Fruit fly (Drosophila melanogaster) whole organism, embryonic: ENCODE measurements around the gene CG12057.
A peak's percentile ranks its signal among the peaks of the same experiment; 100 is the strongest.

ENCODE experiments used
- BEAF-32 ChIP-seq: fragments of 200-800 bp; sonication (Bioruptor generic); optimal IDR thresholded peaks from 3 replicates; lab custom pipeline; 2017; ENCODE audit warnings: missing biosample characterization, missing genetic modification characterization, mild to moderate bottlenecking, moderate library complexity, missing genetic modification reagents
- CG11247 ChIP-seq: fragments of 200-800 bp; sonication (Bioruptor generic); IDR thresholded peaks from 2 replicates; pipeline ENCODE4 v1.3.6; 2022; ENCODE audit warnings: missing biosample characterization, missing genetic modification characterization
- CG12104 ChIP-seq: fragments of 200-800 bp; sonication (Bioruptor generic); optimal IDR thresholded peaks from 3 replicates; lab custom pipeline; 2016; ENCODE audit warnings: missing biosample characterization, missing genetic modification characterization
- CG12659 ChIP-seq: fragments of 200-800 bp; sonication (Bioruptor generic); optimal IDR thresholded peaks from 3 replicates; lab custom pipeline; 2017; ENCODE audit warnings: mild to moderate bottlenecking, missing biosample characterization, missing genetic modification reagents, missing genetic modification characterization
- CG13287 ChIP-seq: fragments of 200-800 bp; sonication (Bioruptor generic); IDR thresholded peaks from 2 replicates; pipeline ENCODE4 v1.3.6; 2022; ENCODE audit warnings: missing biosample characterization, missing genetic modification characterization; ENCODE audit not compliant: partially characterized antibody
- CG14860 ChIP-seq: fragments of 200-800 bp; sonication (Bioruptor generic); IDR thresholded peaks from 3 replicates; pipeline ENCODE4 v1.3.6; 2022; ENCODE audit warnings: missing biosample characterization, missing genetic modification characterization; ENCODE audit not compliant: partially characterized antibody
- CG15514 ChIP-seq: fragments of 200-800 bp; sonication (Bioruptor generic); optimal IDR thresholded peaks from 3 replicates; lab custom pipeline; 2017; ENCODE audit warnings: missing biosample characterization, missing genetic modification characterization, mild to moderate bottlenecking, moderate library complexity, missing genetic modification reagents
- CG32532 ChIP-seq: fragments of 200-800 bp; sonication (Bioruptor generic); IDR thresholded peaks from 2 replicates; pipeline ENCODE4 v1.3.6; 2022; ENCODE audit warnings: missing biosample characterization, missing genetic modification characterization
- CG34224 ChIP-seq: fragments of 200-800 bp; sonication (Bioruptor generic); IDR thresholded peaks from 3 replicates; pipeline ENCODE4 v1.3.6; 2022; ENCODE audit warnings: missing biosample characterization, missing genetic modification characterization; ENCODE audit not compliant: partially characterized antibody
- CG3847 ChIP-seq: fragments of 200-800 bp; sonication (Bioruptor generic); IDR thresholded peaks from 2 replicates; pipeline ENCODE4 v1.3.6; 2022; ENCODE audit warnings: missing biosample characterization, missing genetic modification characterization
- CG3995 ChIP-seq: fragments of 200-800 bp; sonication (Bioruptor generic); optimal IDR thresholded peaks from 3 replicates; lab custom pipeline; 2016; ENCODE audit warnings: missing biosample characterization, missing genetic modification characterization
- CG42726 ChIP-seq: fragments of 200-800 bp; sonication (Bioruptor generic); IDR thresholded peaks from 2 replicates; pipeline ENCODE4 v1.3.6; 2022; ENCODE audit warnings: missing biosample characterization, missing genetic modification characterization; ENCODE audit not compliant: partially characterized antibody
- CG7963 ChIP-seq: fragments of 200-800 bp; sonication (Bioruptor generic); IDR thresholded peaks from 3 replicates; pipeline ENCODE4 v1.3.6; 2022; ENCODE audit warnings: missing biosample characterization, missing genetic modification characterization; ENCODE audit not compliant: partially characterized antibody
- CG8290 ChIP-seq, 3 experiments: fragments of 200-800 bp; sonication (Bioruptor generic); optimal IDR thresholded peaks; 2 replicates each; lab custom pipeline; 2016 to 2019; ENCODE audit warnings: missing biosample characterization in 3 of 3, missing genetic modification characterization in 3 of 3, mild to moderate bottlenecking in 2 of 3, moderate library complexity in 1 of 3
- CHES-1-like ChIP-seq: fragments of 200-800 bp; sonication (Bioruptor generic); optimal IDR thresholded peaks from 2 replicates; lab custom pipeline; 2016; ENCODE audit warnings: missing biosample characterization, missing genetic modification characterization
- Dek ChIP-seq: fragments of 200-800 bp; sonication (Bioruptor generic); optimal IDR thresholded peaks from 3 replicates; lab custom pipeline; 2019; ENCODE audit warnings: missing biosample characterization, mild to moderate bottlenecking, missing genetic modification characterization, moderate library complexity
- Doc3 ChIP-seq: fragments of 200-800 bp; sonication (Bioruptor generic); IDR thresholded peaks from 3 replicates; pipeline ENCODE4 v1.3.6; 2022; ENCODE audit warnings: missing biosample characterization, missing genetic modification characterization; ENCODE audit not compliant: partially characterized antibody
- Dp ChIP-seq: fragments of 200-800 bp; sonication (Bioruptor generic); optimal IDR thresholded peaks from 2 replicates; lab custom pipeline; 2018; ENCODE audit warnings: missing biosample characterization, mild to moderate bottlenecking, missing genetic modification characterization, moderate library complexity
- Dref ChIP-seq: fragments of 200-800 bp; sonication (Bioruptor generic); IDR thresholded peaks from 2 replicates; pipeline ENCODE4 v1.3.6; 2022; ENCODE audit warnings: missing biosample characterization, missing genetic modification characterization
- E2f2 ChIP-seq: fragments of 200-800 bp; sonication (Bioruptor generic); IDR thresholded peaks from 2 replicates; pipeline ENCODE4 v1.3.6; 2022; ENCODE audit warnings: missing biosample characterization, missing genetic modification characterization
- MBD-R2 ChIP-seq: fragments of 200-800 bp; sonication (Bioruptor generic); IDR thresholded peaks from 2 replicates; pipeline ENCODE4 v1.3.6; 2022; ENCODE audit warnings: missing biosample characterization, missing genetic modification characterization
- Med ChIP-seq: fragments of 200-800 bp; sonication (Bioruptor generic); peaks from one replicate; lab custom pipeline; 2016; ENCODE audit warnings: missing biosample characterization, missing genetic modification characterization, mild to moderate bottlenecking, inconsistent platforms, moderate library complexity
- Pdp1 ChIP-seq, 2 experiments: fragments of 200-800 bp; sonication (Bioruptor generic); optimal IDR thresholded peaks; 3 replicates each; lab custom pipeline; 2016; ENCODE audit warnings: missing biosample characterization in 2 of 2, missing genetic modification characterization in 2 of 2, mild to moderate bottlenecking in 1 of 2, moderate library complexity in 1 of 2
- Ptx1 ChIP-seq: fragments of 200-800 bp; sonication (Bioruptor generic); IDR thresholded peaks from 2 replicates; pipeline ENCODE4 v1.3.6; 2022; ENCODE audit warnings: missing biosample characterization, missing genetic modification characterization
- Scr ChIP-seq: fragments of 200-800 bp; sonication (Bioruptor generic); IDR thresholded peaks from 2 replicates; pipeline ENCODE4 v1.3.6; 2022; ENCODE audit warnings: missing biosample characterization, missing genetic modification characterization; ENCODE audit not compliant: partially characterized antibody
- Sin3A ChIP-seq: fragments of >200 bp; optimal IDR thresholded peaks from 2 replicates; lab custom pipeline; 2018
- Spps ChIP-seq: fragments of 200-800 bp; sonication (Bioruptor generic); optimal IDR thresholded peaks from 2 replicates; lab custom pipeline; 2018; ENCODE audit warnings: missing biosample characterization, mild to moderate bottlenecking, missing genetic modification characterization
- Sry-δ ChIP-seq: fragments of 200-800 bp; sonication (Bioruptor generic); optimal IDR thresholded peaks from 2 replicates; lab custom pipeline; 2016; ENCODE audit warnings: missing biosample characterization, missing genetic modification characterization
- TFAM ChIP-seq: fragments of 200-800 bp; sonication (Bioruptor generic); optimal IDR thresholded peaks from 2 replicates; lab custom pipeline; 2017; ENCODE audit warnings: missing biosample characterization, missing genetic modification characterization, inconsistent platforms
- amos ChIP-seq: fragments of 200-800 bp; sonication (Bioruptor generic); IDR thresholded peaks from 2 replicates; pipeline ENCODE4 v1.3.6; 2022; ENCODE audit warnings: missing biosample characterization, missing genetic modification characterization; ENCODE audit not compliant: partially characterized antibody
- ara ChIP-seq: fragments of 200-800 bp; sonication (Bioruptor generic); IDR thresholded peaks from 2 replicates; pipeline ENCODE4 v1.3.6; 2022; ENCODE audit warnings: missing biosample characterization, missing genetic modification characterization
- br ChIP-seq: fragments of >200 bp; optimal IDR thresholded peaks from 2 replicates; lab custom pipeline; 2017
- btn ChIP-seq: fragments of 200-800 bp; sonication (Bioruptor generic); optimal IDR thresholded peaks from 2 replicates; lab custom pipeline; 2016; ENCODE audit warnings: missing biosample characterization, missing genetic modification characterization
- chinmo ChIP-seq: fragments of 200-800 bp; sonication (Bioruptor generic); IDR thresholded peaks from 4 replicates; pipeline ENCODE4 v1.3.6; 2022; ENCODE audit warnings: missing biosample characterization, missing genetic modification characterization; ENCODE audit not compliant: partially characterized antibody
- da ChIP-seq: fragments of 200-800 bp; sonication (Bioruptor generic); optimal IDR thresholded peaks from 2 replicates; lab custom pipeline; 2016; ENCODE audit warnings: missing biosample characterization, missing genetic modification characterization
- ftz-f1 ChIP-seq: fragments of 200-800 bp; sonication (Bioruptor generic); optimal IDR thresholded peaks from 2 replicates; lab custom pipeline; 2016; ENCODE audit warnings: missing biosample characterization, missing genetic modification characterization
- inv ChIP-seq: fragments of 200-800 bp; sonication (Bioruptor generic); IDR thresholded peaks from 2 replicates; pipeline ENCODE4 v1.3.6; 2022; ENCODE audit warnings: missing biosample characterization, missing genetic modification characterization; ENCODE audit not compliant: partially characterized antibody
- klu ChIP-seq: fragments of 200-800 bp; sonication (Bioruptor generic); IDR thresholded peaks from 2 replicates; pipeline ENCODE4 v1.3.6; 2022; ENCODE audit warnings: missing biosample characterization, missing genetic modification characterization
- knrl ChIP-seq: fragments of 200-800 bp; sonication (Bioruptor generic); IDR thresholded peaks from 3 replicates; pipeline ENCODE4 v1.3.6; 2022; ENCODE audit warnings: missing biosample characterization, missing genetic modification characterization; ENCODE audit not compliant: partially characterized antibody
- mld ChIP-seq: fragments of 200-800 bp; sonication (Bioruptor generic); IDR thresholded peaks from 3 replicates; pipeline ENCODE4 v1.3.6; 2022; ENCODE audit warnings: missing biosample characterization, missing genetic modification characterization; ENCODE audit not compliant: partially characterized antibody
- nerfin-2 ChIP-seq: fragments of 200-800 bp; sonication (Bioruptor generic); IDR thresholded peaks from 2 replicates; pipeline ENCODE4 v1.3.6; 2022; ENCODE audit warnings: missing biosample characterization, missing genetic modification characterization; ENCODE audit not compliant: partially characterized antibody
- nmo ChIP-seq: fragments of 200-800 bp; sonication (Bioruptor generic); optimal IDR thresholded peaks from 2 replicates; lab custom pipeline; 2018; ENCODE audit warnings: missing biosample characterization, mild to moderate bottlenecking, missing genetic modification characterization, moderate library complexity
- slbo ChIP-seq: fragments of 200-800 bp; sonication (Bioruptor generic); IDR thresholded peaks from 2 replicates; pipeline ENCODE4 v1.3.6; 2022; ENCODE audit warnings: missing biosample characterization, missing genetic modification characterization
- sna ChIP-seq: fragments of 200-800 bp; sonication (Bioruptor generic); IDR thresholded peaks from 2 replicates; pipeline ENCODE4 v1.3.6; 2022; ENCODE audit warnings: missing biosample characterization, missing genetic modification characterization; ENCODE audit not compliant: partially characterized antibody
- ssp ChIP-seq: fragments of 200-800 bp; sonication (Bioruptor generic); IDR thresholded peaks from 2 replicates; pipeline ENCODE4 v1.3.6; 2022; ENCODE audit warnings: missing biosample characterization, missing genetic modification characterization
- stwl ChIP-seq: fragments of 200-800 bp; sonication (Bioruptor generic); optimal IDR thresholded peaks from 3 replicates; lab custom pipeline; 2018; ENCODE audit warnings: missing biosample characterization, mild to moderate bottlenecking, missing genetic modification characterization, moderate library complexity
- tna ChIP-seq: fragments of 200-800 bp; sonication (Bioruptor generic); IDR thresholded peaks from 2 replicates; pipeline ENCODE4 v1.3.6; 2022; ENCODE audit warnings: missing biosample characterization, missing genetic modification characterization; ENCODE audit not compliant: partially characterized antibody
- zen2 ChIP-seq: fragments of 200-800 bp; sonication (Bioruptor generic); IDR thresholded peaks from 3 replicates; pipeline ENCODE4 v1.3.6; 2022; ENCODE audit warnings: missing biosample characterization, missing genetic modification characterization; ENCODE audit not compliant: partially characterized antibody

The CG12057 gene

DNA sequence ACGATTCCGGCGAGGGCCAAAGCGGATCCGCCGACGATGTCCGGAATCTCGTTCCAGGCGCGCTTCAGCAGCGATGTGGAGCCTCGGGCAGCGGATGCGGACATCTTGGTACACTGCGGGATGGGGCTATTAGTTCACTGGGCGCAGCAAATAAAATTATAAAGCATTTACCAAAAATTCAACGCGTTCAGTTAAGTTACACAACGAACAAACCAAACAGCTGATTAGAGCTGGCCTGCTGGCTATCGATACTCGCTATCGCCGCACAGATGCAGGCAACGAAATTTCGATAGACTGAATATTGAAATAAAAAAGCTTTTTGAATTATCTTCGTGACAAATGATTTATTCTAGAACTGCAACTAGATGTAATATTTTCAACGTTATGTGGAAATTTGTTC, 31.7 kb upstream of the CG12057 start, which contains the start of gene NdufA3 (continued):
- no peak for TF ChIP-seq klu (GFP tag; lab: Robert Waterston, UW)
- no peak for TF ChIP-seq TFAM (GFP tag; lab: Kevin White, UChicago)
- TF ChIP-seq CG42726 (GFP tag; lab: Robert Waterston, UW), result peak; percentile 73; the same call in 1 of the 2 replicates
- peak; percentile 62 for TF ChIP-seq Doc3 (GFP tag; lab: Robert Waterston, UW)
- TF ChIP-seq Sin3A (lab: Kevin White, UChicago), result no peak
- no peak for TF ChIP-seq CG32532
- TF ChIP-seq CG12104 (GFP tag; lab: Kevin White, UChicago), result no peak
- peak; percentile 46 for TF ChIP-seq Dp (GFP tag; lab: Kevin White, UChicago)
- TF ChIP-seq inv (GFP tag; lab: Robert Waterston, UW), result peak; percentile 66
- peak in 1 of 2 experiments; percentile 99 for TF ChIP-seq Pdp1 (GFP tag; optimal IDR thresholded peaks at IDR 0.05; lab: Kevin White, UChicago)
- no peak for TF ChIP-seq CG11247 (GFP tag; lab: Robert Waterston, UW)
- no peak for TF ChIP-seq CHES-1-like (GFP tag; lab: Kevin White, UChicago)
- TF ChIP-seq Dek (tag; lab: Kevin White, UChicago), result no peak
- peak; percentile 5 for TF ChIP-seq nmo (GFP tag; lab: Kevin White, UChicago)
- peak; percentile 50 for TF ChIP-seq E2f2 (GFP tag; lab: Robert Waterston, UW)
- TF ChIP-seq br, result no peak
- no peak for TF ChIP-seq Ptx1 (GFP tag; lab: Robert Waterston, UW)
- peak; percentile 86 for TF ChIP-seq Sry-δ (GFP tag; lab: Kevin White, UChicago)
- peak; percentile 89 for TF ChIP-seq amos (GFP tag; lab: Robert Waterston, UW)
- 0 out of 3 replicates have a peak, but pooled peaks have one; percentile 40 for TF ChIP-seq mld
- TF ChIP-seq zen2 (GFP tag; lab: Robert Waterston, UW), result peak; percentile 67; the same call in 2 of the 3 replicates
- peak; percentile 8; the same call in 1 of the 2 replicates for TF ChIP-seq slbo (GFP tag; lab: Robert Waterston, UW)
- TF ChIP-seq CG3847 (GFP tag; lab: Robert Waterston, UW), result 0 out of 2 replicates have a peak, but pooled peaks have one; percentile 5
- TF ChIP-seq da, result no peak
- TF ChIP-seq MBD-R2 (GFP tag; lab: Robert Waterston, UW), result peak; percentile 82
- TF ChIP-seq nerfin-2 (GFP tag; lab: Robert Waterston, UW), result peak; percentile 80
- no peak for TF ChIP-seq Spps (tag; lab: Kevin White, UChicago)
- TF ChIP-seq CG12659 (GFP tag; lab: Kevin White, UChicago), result peak; percentile 35
- peak; percentile 85 for TF ChIP-seq CG3995 (GFP tag; lab: Kevin White, UChicago)
- 0 out of 4 replicates have a peak, but pooled peaks have one; percentile 71 for TF ChIP-seq chinmo (GFP tag; lab: Robert Waterston, UW)
- peak; percentile 78 for TF ChIP-seq knrl
- TF ChIP-seq ssp (GFP tag; lab: Robert Waterston, UW), result no peak
- peak; percentile 86; the same call in 2 of the 3 replicates for TF ChIP-seq CG34224 (GFP tag; lab: Robert Waterston, UW)
- TF ChIP-seq CG14860, result peak; percentile 69
- TF ChIP-seq sna (GFP tag; lab: Robert Waterston, UW), result peak; percentile 77
- TF ChIP-seq Dref (GFP tag; lab: Robert Waterston, UW), result peak; percentile 84
- peak; percentile 83 for TF ChIP-seq Scr (GFP tag; lab: Robert Waterston, UW)
- no peak for TF ChIP-seq btn (GFP tag; lab: Kevin White, UChicago)
- peak; percentile 18 for TF ChIP-seq CG15514
- TF ChIP-seq Med (GFP tag; lab: Kevin White, UChicago), result peak; percentile 20
- TF ChIP-seq CG13287, result peak; percentile 83
- TF ChIP-seq BEAF-32 (GFP tag; lab: Kevin White, UChicago), result peak; percentile 82
- peak; percentile 3 for TF ChIP-seq ftz-f1 (GFP tag; lab: Kevin White, UChicago)
- TF ChIP-seq CG7963, result peak; percentile 73
- peak; percentile 23 for TF ChIP-seq stwl (tag; lab: Kevin White, UChicago)
- TF ChIP-seq CG8290 (GFP tag; optimal IDR thresholded peaks at IDR 0.05; lab: Kevin White, UChicago), result no peak
- TF ChIP-seq CG8290 (tag; optimal IDR thresholded peaks at IDR 0.05; lab: Kevin White, UChicago), result peak in 1 of 2 experiments; percentile 19
- TF ChIP-seq ara (GFP tag; lab: Robert Waterston, UW), result no peak
- peak; percentile 71 for TF ChIP-seq tna
